Fruit fly (Drosophila melanogaster) whole organism, embryonic: ENCODE data around the gene Cont.
A peak's percentile ranks its signal among the peaks of the same experiment; 100 is the strongest.

Experiments used
- Adf1 ChIP-seq: fragments of 200-800 bp; sonication (Bioruptor generic); IDR thresholded peaks from 2 replicates; pipeline ENCODE4 v1.3.6; 2022; ENCODE audit warnings: missing biosample characterization, missing genetic modification characterization
- BEAF-32 ChIP-seq: fragments of 200-800 bp; sonication (Bioruptor generic); optimal IDR thresholded peaks from 3 replicates; lab custom pipeline; 2017; ENCODE audit warnings: missing biosample characterization, missing genetic modification characterization, mild to moderate bottlenecking, moderate library complexity, missing genetic modification reagents
- CG10366 ChIP-seq: fragments of 200-800 bp; sonication (Bioruptor generic); IDR thresholded peaks from 2 replicates; pipeline ENCODE4 v1.3.6; 2022; ENCODE audit warnings: missing biosample characterization, missing genetic modification characterization
- CG10654 ChIP-seq: fragments of 200-800 bp; sonication (Bioruptor generic); optimal IDR thresholded peaks from 2 replicates; lab custom pipeline; 2016; ENCODE audit warnings: missing biosample characterization, missing genetic modification characterization
- CG10979 ChIP-seq: fragments of 200-800 bp; sonication (Bioruptor generic); optimal IDR thresholded peaks from 2 replicates; lab custom pipeline; 2018; ENCODE audit warnings: missing biosample characterization, mild to moderate bottlenecking, missing genetic modification characterization, moderate library complexity
- CG11093 ChIP-seq: fragments of 200-800 bp; sonication (Bioruptor generic); IDR thresholded peaks from 3 replicates; pipeline ENCODE4 v1.3.6; 2022; ENCODE audit warnings: missing biosample characterization, missing genetic modification characterization
- CG11723 ChIP-seq: fragments of 200-800 bp; sonication (Bioruptor generic); optimal IDR thresholded peaks from 2 replicates; lab custom pipeline; 2017; ENCODE audit warnings: missing biosample characterization, mild to moderate bottlenecking, missing genetic modification characterization
- CG12236 ChIP-seq: fragments of 200-800 bp; sonication (Bioruptor generic); optimal IDR thresholded peaks from 2 replicates; lab custom pipeline; 2016; ENCODE audit warnings: missing biosample characterization, missing genetic modification characterization
- CG12391 ChIP-seq: fragments of 200-800 bp; sonication (Bioruptor generic); optimal IDR thresholded peaks from 3 replicates; lab custom pipeline; 2018; ENCODE audit warnings: missing biosample characterization, mild to moderate bottlenecking, missing genetic modification characterization, moderate library complexity
- CG13296 ChIP-seq: fragments of 200-800 bp; sonication (Bioruptor generic); optimal IDR thresholded peaks from 3 replicates; lab custom pipeline; 2018; ENCODE audit warnings: missing biosample characterization, mild to moderate bottlenecking, missing genetic modification characterization
- CG15514 ChIP-seq: fragments of 200-800 bp; sonication (Bioruptor generic); optimal IDR thresholded peaks from 3 replicates; lab custom pipeline; 2017; ENCODE audit warnings: missing biosample characterization, missing genetic modification characterization, mild to moderate bottlenecking, moderate library complexity, missing genetic modification reagents
- CG1602 ChIP-seq: fragments of 200-800 bp; sonication (Bioruptor generic); optimal IDR thresholded peaks from 3 replicates; lab custom pipeline; 2016; ENCODE audit warnings: missing biosample characterization, missing genetic modification characterization
- CG16863 ChIP-seq: fragments of 200-800 bp; sonication (Bioruptor generic); optimal IDR thresholded peaks from 3 replicates; lab custom pipeline; 2016; ENCODE audit warnings: missing biosample characterization, missing genetic modification characterization
- CG17359 ChIP-seq: fragments of 200-800 bp; sonication (Bioruptor generic); optimal IDR thresholded peaks from 3 replicates; lab custom pipeline; 2018; ENCODE audit warnings: missing biosample characterization, mild to moderate bottlenecking, missing genetic modification characterization, moderate library complexity
- CG18599 ChIP-seq: fragments of 200-800 bp; sonication (Bioruptor generic); optimal IDR thresholded peaks from 3 replicates; lab custom pipeline; 2017; ENCODE audit warnings: missing biosample characterization, missing genetic modification characterization, mild to moderate bottlenecking, moderate library complexity, missing genetic modification reagents
- CG2120 ChIP-seq: fragments of 200-800 bp; sonication (Bioruptor generic); optimal IDR thresholded peaks from 3 replicates; lab custom pipeline; 2016; ENCODE audit warnings: missing biosample characterization, missing genetic modification characterization
- CG30020 ChIP-seq: fragments of 200-800 bp; optimal IDR thresholded peaks from 2 replicates; lab custom pipeline; 2019; ENCODE audit warnings: missing biosample characterization, mild to moderate bottlenecking, missing genetic modification characterization, moderate library complexity
- CG32772 ChIP-seq: fragments of 200-800 bp; sonication (Bioruptor generic); IDR thresholded peaks from 2 replicates; pipeline ENCODE4 v1.3.6; 2022; ENCODE audit warnings: missing biosample characterization, missing genetic modification characterization
- CG4707 ChIP-seq: fragments of 200-800 bp; sonication (Bioruptor generic); optimal IDR thresholded peaks from 2 replicates; lab custom pipeline; 2018; ENCODE audit warnings: missing biosample characterization, mild to moderate bottlenecking, missing genetic modification characterization, moderate library complexity
- CG7987 ChIP-seq: fragments of 200-800 bp; sonication (Bioruptor generic); optimal IDR thresholded peaks from 2 replicates; lab custom pipeline; 2018; ENCODE audit warnings: missing biosample characterization, mild to moderate bottlenecking, missing genetic modification characterization, moderate library complexity
- CG9609 ChIP-seq: fragments of 200-800 bp; sonication (Bioruptor generic); optimal IDR thresholded peaks from 3 replicates; lab custom pipeline; 2016; ENCODE audit warnings: missing biosample characterization, missing genetic modification characterization
- CHES-1-like ChIP-seq: fragments of 200-800 bp; sonication (Bioruptor generic); optimal IDR thresholded peaks from 2 replicates; lab custom pipeline; 2016; ENCODE audit warnings: missing biosample characterization, missing genetic modification characterization
- D19A ChIP-seq: fragments of 200-800 bp; optimal IDR thresholded peaks from 3 replicates; lab custom pipeline; 2019; ENCODE audit warnings: missing biosample characterization, mild to moderate bottlenecking, missing genetic modification characterization, moderate library complexity
- Dbx ChIP-seq: fragments of 200-800 bp; sonication (Bioruptor generic); IDR thresholded peaks from 3 replicates; pipeline ENCODE4 v1.3.6; 2022; ENCODE audit warnings: missing biosample characterization, missing genetic modification characterization
- Dip3 ChIP-seq: fragments of 200-800 bp; sonication (Bioruptor generic); optimal IDR thresholded peaks from 3 replicates; lab custom pipeline; 2016; ENCODE audit warnings: missing biosample characterization, missing genetic modification characterization
- NC2β ChIP-seq: fragments of 200-800 bp; sonication (Bioruptor generic); optimal IDR thresholded peaks from 2 replicates; lab custom pipeline; 2016; ENCODE audit warnings: missing biosample characterization, missing genetic modification characterization
- NfI ChIP-seq: fragments of 200-800 bp; sonication (Bioruptor generic); optimal IDR thresholded peaks from 3 replicates; lab custom pipeline; 2018; ENCODE audit warnings: missing biosample characterization, mild to moderate bottlenecking, missing genetic modification characterization, moderate library complexity
- PHDP ChIP-seq: fragments of 200-800 bp; sonication (Bioruptor generic); optimal IDR thresholded peaks from 3 replicates; lab custom pipeline; 2018; ENCODE audit warnings: missing biosample characterization, mild to moderate bottlenecking, missing genetic modification characterization, moderate library complexity
- Rfx ChIP-seq: fragments of 200-800 bp; sonication (Bioruptor generic); IDR thresholded peaks from 2 replicates; pipeline ENCODE4 v1.3.6; 2022; ENCODE audit warnings: missing biosample characterization, missing genetic modification characterization
- Sox100B ChIP-seq: fragments of 200-800 bp; sonication (Bioruptor generic); optimal IDR thresholded peaks from 3 replicates; lab custom pipeline; 2018; ENCODE audit warnings: missing biosample characterization, mild to moderate bottlenecking, missing genetic modification characterization
- Sry-β ChIP-seq: fragments of 200-800 bp; sonication (Bioruptor generic); optimal IDR thresholded peaks from 2 replicates; lab custom pipeline; 2018; ENCODE audit warnings: missing biosample characterization, mild to moderate bottlenecking, missing genetic modification characterization, moderate library complexity
- Sry-δ ChIP-seq: fragments of 200-800 bp; sonication (Bioruptor generic); optimal IDR thresholded peaks from 2 replicates; lab custom pipeline; 2016; ENCODE audit warnings: missing biosample characterization, missing genetic modification characterization
- Usf ChIP-seq: fragments of 200-800 bp; sonication (Bioruptor generic); optimal IDR thresholded peaks from 2 replicates; lab custom pipeline; 2017; ENCODE audit warnings: missing genotype, missing biosample characterization, missing genetic modification characterization
- amos ChIP-seq: fragments of 200-800 bp; sonication (Bioruptor generic); IDR thresholded peaks from 2 replicates; pipeline ENCODE4 v1.3.6; 2022; ENCODE audit warnings: missing biosample characterization, missing genetic modification characterization; ENCODE audit not compliant: partially characterized antibody
- ara ChIP-seq: fragments of 200-800 bp; sonication (Bioruptor generic); IDR thresholded peaks from 2 replicates; pipeline ENCODE4 v1.3.6; 2022; ENCODE audit warnings: missing biosample characterization, missing genetic modification characterization
- bowl ChIP-seq: fragments of 200-800 bp; sonication (Bioruptor generic); IDR thresholded peaks from 2 replicates; pipeline ENCODE4 v1.3.6; 2022; ENCODE audit warnings: missing biosample characterization, missing genetic modification characterization
- crc ChIP-seq: fragments of 200-800 bp; sonication (Bioruptor generic); optimal IDR thresholded peaks from 2 replicates; lab custom pipeline; 2016; ENCODE audit warnings: missing biosample characterization, missing genetic modification characterization
- dm ChIP-seq: fragments of 200-800 bp; sonication (Bioruptor generic); optimal IDR thresholded peaks from 3 replicates; lab custom pipeline; 2016; ENCODE audit warnings: missing biosample characterization, missing genetic modification characterization
- grau ChIP-seq: fragments of 200-800 bp; optimal IDR thresholded peaks from 3 replicates; lab custom pipeline; 2019; ENCODE audit warnings: missing biosample characterization, mild to moderate bottlenecking, missing genetic modification characterization, moderate library complexity
- gro ChIP-seq: fragments of 200-800 bp; sonication (Bioruptor generic); optimal IDR thresholded peaks from 2 replicates; lab custom pipeline; 2016; ENCODE audit warnings: missing biosample characterization, missing genetic modification characterization
- lilli ChIP-seq: fragments of 200-800 bp; sonication (Bioruptor generic); optimal IDR thresholded peaks from 3 replicates; lab custom pipeline; 2016; ENCODE audit warnings: missing biosample characterization, missing genetic modification characterization
- nerfin-1 ChIP-seq: fragments of 200-800 bp; sonication (Bioruptor generic); optimal IDR thresholded peaks from 3 replicates; lab custom pipeline; 2019; ENCODE audit warnings: missing biosample characterization, mild to moderate bottlenecking, missing genetic modification characterization, moderate library complexity
- nmo ChIP-seq: fragments of 200-800 bp; sonication (Bioruptor generic); optimal IDR thresholded peaks from 2 replicates; lab custom pipeline; 2018; ENCODE audit warnings: missing biosample characterization, mild to moderate bottlenecking, missing genetic modification characterization, moderate library complexity
- pzg ChIP-seq: fragments of 200-800 bp; sonication (Bioruptor generic); optimal IDR thresholded peaks from 3 replicates; lab custom pipeline; 2018; ENCODE audit warnings: missing biosample characterization, mild to moderate bottlenecking, missing genetic modification characterization, moderate library complexity
- repo ChIP-seq: fragments of 200-800 bp; sonication (Bioruptor generic); optimal IDR thresholded peaks from 2 replicates; lab custom pipeline; 2016; ENCODE audit warnings: missing biosample characterization, missing genetic modification characterization
- rib ChIP-seq: fragments of 200-800 bp; sonication (Bioruptor generic); IDR thresholded peaks from 2 replicates; pipeline ENCODE4 v1.3.6; 2022; ENCODE audit warnings: missing biosample characterization, missing genetic modification characterization
- slbo ChIP-seq: fragments of 200-800 bp; sonication (Bioruptor generic); IDR thresholded peaks from 2 replicates; pipeline ENCODE4 v1.3.6; 2022; ENCODE audit warnings: missing biosample characterization, missing genetic modification characterization
- so ChIP-seq: fragments of 200-800 bp; sonication (Bioruptor generic); IDR thresholded peaks from 3 replicates; pipeline ENCODE4 v1.3.6; 2022; ENCODE audit warnings: missing biosample characterization, missing genetic modification characterization
- twi ChIP-seq: fragments of 200-800 bp; optimal IDR thresholded peaks from 2 replicates; lab custom pipeline; 2019; ENCODE audit warnings: missing biosample characterization, mild to moderate bottlenecking, missing genetic modification characterization, moderate library complexity
- wek ChIP-seq: fragments of 200-800 bp; sonication (Bioruptor generic); optimal IDR thresholded peaks from 3 replicates; lab custom pipeline; 2018; ENCODE audit warnings: missing biosample characterization, mild to moderate bottlenecking, missing genetic modification characterization, moderate library complexity
- zfh1 ChIP-seq: fragments of 200-800 bp; sonication (Bioruptor generic); IDR thresholded peaks from 3 replicates; pipeline ENCODE4 v1.3.6; 2022; ENCODE audit warnings: missing biosample characterization, missing genetic modification characterization

The Cont gene

DNA sequence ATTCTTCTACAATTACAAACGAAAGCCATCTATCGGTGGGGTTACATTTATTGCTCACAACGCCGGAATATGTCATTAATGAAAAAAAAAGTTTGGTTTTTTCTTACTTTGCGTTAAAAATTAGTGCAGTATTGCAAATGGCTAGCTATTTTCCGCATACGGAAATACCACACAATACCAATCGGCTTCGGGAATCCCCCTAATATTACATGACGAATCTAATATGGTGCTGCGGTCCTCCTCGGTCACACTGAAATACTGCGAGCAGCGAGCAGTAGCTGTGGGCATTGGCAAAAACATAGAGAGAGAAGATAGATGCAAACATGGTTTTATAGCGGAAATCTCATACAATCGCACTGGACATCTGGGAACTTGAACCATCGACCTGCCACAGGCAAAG lies 6.4 kb downstream of the Cont start, which contains the start of gene tub (continued):
- TF ChIP-seq Usf (GFP tag; lab: Kevin White, UChicago) (no peak), CG10366 (peak; percentile 27; the same call in 1 of the 2 replicates), CG10654 (GFP tag; lab: Kevin White, UChicago) (no peak), dm (peak; percentile 33), repo (GFP tag; lab: Kevin White, UChicago) (peak; percentile 36), Adf1 (peak; percentile 69), CG18599 (GFP tag; lab: Kevin White, UChicago) (no peak), PHDP (tag; lab: Kevin White, UChicago) (peak; percentile 44), pzg (GFP tag; lab: Kevin White, UChicago) (peak; percentile 87), NfI (GFP tag; lab: Kevin White, UChicago) (peak; percentile 59), grau (tag; lab: Kevin White, UChicago) (peak; percentile 50), twi (peak; percentile 39), nmo (peak; percentile 48), CG10979 (tag; lab: Kevin White, UChicago) (peak; percentile 36), lilli (peak; percentile 69), zfh1 (GFP tag; lab: Robert Waterston, UW) (peak; percentile 66; the same call in 2 of the 3 replicates), CG1602 (GFP tag; lab: Kevin White, UChicago) (peak; percentile 7), CG11093 (no peak), slbo (GFP tag; lab: Robert Waterston, UW) (peak; percentile 66), CG12236 (GFP tag; lab: Kevin White, UChicago) (no peak), CG7987 (peak; percentile 73), wek (GFP tag; lab: Kevin White, UChicago) (peak; percentile 98), CG30020 (tag; lab: Kevin White, UChicago) (peak; percentile 88), CG4707 (GFP tag; lab: Kevin White, UChicago) (no peak), CG12391 (tag; lab: Kevin White, UChicago) (peak; percentile 58), CHES-1-like (GFP tag; lab: Kevin White, UChicago) (peak; percentile 44), CG17359 (tag; lab: Kevin White, UChicago) (peak; percentile 34), CG16863 (GFP tag; lab: Kevin White, UChicago) (no peak), bowl (GFP tag; lab: Robert Waterston, UW) (no peak), Rfx (peak; percentile 66), nerfin-1 (tag; lab: Kevin White, UChicago) (peak; percentile 27), so (GFP tag; lab: Robert Waterston, UW) (no peak), CG2120 (peak; percentile 65), CG11723 (GFP tag; lab: Kevin White, UChicago) (no peak), Sry-β (GFP tag; lab: Kevin White, UChicago) (peak; percentile 74), CG32772 (GFP tag; lab: Robert Waterston, UW) (no peak), CG9609 (peak; percentile 9), BEAF-32 (GFP tag; lab: Kevin White, UChicago) (peak; percentile 44), Dip3 (peak; percentile 16), crc (GFP tag; lab: Kevin White, UChicago) (no peak), CG13296 (GFP tag; lab: Kevin White, UChicago) (peak; percentile 23), rib (no peak), ara (GFP tag; lab: Robert Waterston, UW) (peak; percentile 6; the same call in 1 of the 2 replicates), CG15514 (peak; percentile 73), Sry-δ (GFP tag; lab: Kevin White, UChicago) (peak; percentile 51), NC2β (GFP tag; lab: Kevin White, UChicago) (no peak), D19A (tag; lab: Kevin White, UChicago) (peak; percentile 40), amos (GFP tag; lab: Robert Waterston, UW) (peak; percentile 36; the same call in 1 of the 2 replicates), Dbx (GFP tag; lab: Robert Waterston, UW) (peak; percentile 37; the same call in 1 of the 3 replicates), Sox100B (GFP tag; lab: Kevin White, UChicago) (no peak), gro (GFP tag; lab: Kevin White, UChicago) (peak; percentile 31)
